Worm (Caenorhabditis elegans): ENCODE data around the gene Y17G7B.8.

Y17G7B.8 gene

DNA sequence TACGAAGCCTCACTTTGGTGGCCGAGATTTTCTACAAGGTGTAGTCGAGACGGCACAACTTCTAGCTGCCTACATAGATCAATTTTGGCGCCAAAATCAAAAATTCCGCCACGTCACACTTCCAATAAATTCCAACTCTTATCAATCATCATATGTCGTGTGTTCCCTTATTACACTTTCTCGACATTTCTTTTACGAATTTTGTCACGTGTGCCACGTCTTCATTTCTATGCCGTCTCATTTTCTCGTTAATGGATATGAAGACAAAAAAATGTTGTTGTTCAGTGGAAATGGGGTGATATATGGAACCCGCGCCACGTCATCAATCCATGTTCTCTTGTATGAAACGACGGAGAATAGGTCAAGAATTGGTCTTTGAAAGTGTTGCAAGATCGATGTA, 24.1 kb upstream of the Y17G7B.8 start:
- TF ChIP-seq ces-1 (GFP tag; optimal IDR thresholded peaks at IDR 0.05) = no peak
- TF ChIP-seq nhr-28 (tag; optimal IDR thresholded peaks at IDR 0.05) = no peak
- TF ChIP-seq ets-5 (GFP tag; IDR thresholded peaks at IDR 0.05) = no peak
- TF ChIP-seq lin-35 (GFP tag; optimal IDR thresholded peaks at IDR 0.05) = peak in 1 of 2 experiments; percentile 71
- TF ChIP-seq mdl-1 (tag; optimal IDR thresholded peaks at IDR 0.05) = peak in 1 of 2 experiments; percentile 75
- TF ChIP-seq aha-1 (tag; optimal IDR thresholded peaks at IDR 0.05) = no peak
- TF ChIP-seq efl-1 (optimal IDR thresholded peaks at IDR 0.05) = no peak
- peak in 1 of 2 experiments; percentile 15 for TF ChIP-seq efl-1 (GFP tag; optimal IDR thresholded peaks at IDR 0.05 in 1 of 2)
- peak in 3 of 6 experiments; percentile 24 to 84 (median 37) for TF ChIP-seq elt-3 (tag; optimal IDR thresholded peaks at IDR 0.05)
- peak; percentile 9 for TF ChIP-seq nhr-90 (tag; optimal IDR thresholded peaks at IDR 0.05; ENCODE audit: poor library complexity)
- TF ChIP-seq lin-14 (GFP tag; optimal IDR thresholded peaks at IDR 0.05) = peak; percentile 18
- TF ChIP-seq nhr-237 (tag; optimal IDR thresholded peaks at IDR 0.05) = no peak
- TF ChIP-seq fkh-10 (GFP tag; optimal IDR thresholded peaks at IDR 0.05) = no peak
- TF ChIP-seq nhr-85 (tag) = peak; percentile 74
- peak; percentile 64 for TF ChIP-seq nhr-71 (tag; optimal IDR thresholded peaks at IDR 0.05)
- TF ChIP-seq blmp-1 (tag; optimal IDR thresholded peaks at IDR 0.05) = peak; percentile 79
- no peak for TF ChIP-seq fkh-4 (tag; optimal IDR thresholded peaks at IDR 0.05; ENCODE audit: borderline replicate concordance)
- no peak for TF ChIP-seq fos-1 (tag; optimal IDR thresholded peaks at IDR 0.05)
- no peak for TF ChIP-seq nhr-76 (tag; optimal IDR thresholded peaks at IDR 0.05)
- TF ChIP-seq nhr-47 (tag; optimal IDR thresholded peaks at IDR 0.05) = peak; percentile 12
- TF ChIP-seq nhr-20 (tag; optimal IDR thresholded peaks at IDR 0.05) = peak; percentile 48
- no peak for TF ChIP-seq unc-98 (GFP tag; IDR thresholded peaks at IDR 0.05)
- TF ChIP-seq snu-23 (GFP tag; optimal IDR thresholded peaks at IDR 0.05) = peak; percentile 33
- peak; percentile 45 for TF ChIP-seq nhr-19 (GFP tag; conservative IDR thresholded peaks at IDR 0.05)
- no peak for TF ChIP-seq ceh-88 (GFP tag; IDR thresholded peaks at IDR 0.05)
- TF ChIP-seq dpl-1 (GFP tag; optimal IDR thresholded peaks at IDR 0.05) = peak in 1 of 3 experiments; percentile 48

DNA sequence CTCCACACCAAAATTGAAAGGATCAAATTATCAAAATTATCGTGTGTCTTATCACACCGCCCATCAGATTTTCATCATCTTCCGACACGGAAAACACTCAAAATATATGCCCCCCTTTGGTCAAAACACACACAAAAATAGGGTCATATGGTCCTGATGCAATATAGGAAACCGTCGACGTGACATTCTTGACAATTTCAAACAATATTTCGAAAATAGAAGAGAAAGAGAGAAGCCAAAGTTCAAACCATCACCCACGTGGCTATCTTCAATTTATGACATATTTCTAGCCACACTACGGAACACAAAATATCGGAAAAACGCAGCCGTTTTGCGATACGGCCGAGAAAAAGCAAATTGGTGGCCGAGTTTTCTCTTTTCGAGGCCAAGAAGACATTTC, 23.1 kb upstream of the Y17G7B.8 start:
- TF ChIP-seq alr-1 (tag; optimal IDR thresholded peaks at IDR 0.05; ENCODE audit: borderline replicate concordance) (no peak), pag-3 (tag; optimal IDR thresholded peaks at IDR 0.05; ENCODE audit: borderline replicate concordance, insufficient read depth) (no peak), hpl-2 (GFP tag; optimal IDR thresholded peaks at IDR 0.05) (no peak), ets-5 (GFP tag; IDR thresholded peaks at IDR 0.05) (no peak), ztf-11 (tag; optimal IDR thresholded peaks at IDR 0.05) (no peak), rnt-1 (tag; optimal IDR thresholded peaks at IDR 0.05) (no peak), snu-23 (GFP tag; optimal IDR thresholded peaks at IDR 0.05) (peak; percentile 59), xbp-1 (tag; optimal IDR thresholded peaks at IDR 0.05) (no peak), blmp-1 (tag; optimal IDR thresholded peaks at IDR 0.05) (peak; percentile 60), lin-39 (tag; optimal IDR thresholded peaks at IDR 0.05) (no peak), F16B12.6 (tag; optimal IDR thresholded peaks at IDR 0.05) (no peak), ceh-90 (tag; optimal IDR thresholded peaks at IDR 0.05) (no peak), zip-4 (GFP tag; optimal IDR thresholded peaks at IDR 0.05) (no peak), efl-3 (GFP tag; optimal IDR thresholded peaks at IDR 0.05) (no peak), fkh-10 (GFP tag; optimal IDR thresholded peaks at IDR 0.05) (no peak), tbx-2 (tag; optimal IDR thresholded peaks at IDR 0.05) (peak; percentile 54), ceh-88 (GFP tag; IDR thresholded peaks at IDR 0.05) (no peak), nhr-47 (tag; optimal IDR thresholded peaks at IDR 0.05) (peak; percentile 9), skn-1 (tag; optimal IDR thresholded peaks at IDR 0.05) (no peak), unc-62 (GFP tag; optimal IDR thresholded peaks at IDR 0.05) (no peak), sptf-1 (tag; optimal IDR thresholded peaks at IDR 0.05) (no peak), mef-2 (tag; optimal IDR thresholded peaks at IDR 0.05) (no peak), fos-1 (tag; optimal IDR thresholded peaks at IDR 0.05) (no peak), irx-1 (tag; optimal IDR thresholded peaks at IDR 0.05) (no peak), isw-1 (GFP tag; IDR thresholded peaks at IDR 0.05) (no peak), lin-15B (tag; optimal IDR thresholded peaks at IDR 0.05) (no peak), elt-3 (tag; optimal IDR thresholded peaks at IDR 0.05) (peak in 2 of 6 experiments; percentile 12 to 64), swsn-7 (tag; optimal IDR thresholded peaks at IDR 0.05) (no peak), unc-30 (tag; optimal IDR thresholded peaks at IDR 0.05) (no peak), aha-1 (tag; optimal IDR thresholded peaks at IDR 0.05) (no peak), pax-3 (tag; optimal IDR thresholded peaks at IDR 0.05) (no peak), elt-2 (tag; optimal IDR thresholded peaks at IDR 0.05) (no peak), tlp-1 (tag; optimal IDR thresholded peaks at IDR 0.05) (no peak), snpc-4 (tag; optimal IDR thresholded peaks at IDR 0.05) (no peak), hlh-4 (tag; optimal IDR thresholded peaks at IDR 0.05) (no peak), mdl-1 (tag; optimal IDR thresholded peaks at IDR 0.05) (peak in 1 of 2 experiments; percentile 28)

Measured in whole organism, L1 larva.